Worm (Caenorhabditis elegans): ENCODE data around the gene F55D1.1.

F55D1.1 gene

DNA sequence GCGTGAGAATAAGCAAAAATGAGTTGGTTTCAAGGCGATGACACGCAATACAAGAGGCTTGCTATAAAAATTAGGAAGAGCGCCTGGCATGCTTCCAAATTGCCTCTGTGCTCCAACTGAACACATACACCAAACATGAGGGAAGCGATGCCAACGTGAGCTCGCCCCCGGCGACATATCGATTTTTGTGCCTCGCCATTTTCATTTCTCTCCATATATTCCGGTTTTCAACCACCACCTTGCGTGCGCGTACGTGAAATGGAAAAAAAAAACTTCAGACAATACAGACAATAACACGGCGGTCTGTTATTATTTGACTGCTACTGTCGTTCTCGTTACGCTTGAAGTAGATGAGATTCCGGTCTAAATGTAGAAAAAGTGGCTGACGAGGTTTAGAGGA, 18.3 kb downstream of the F55D1.1 start:
- TF ChIP-seq pax-1 (tag; optimal IDR thresholded peaks at IDR 0.05) (no peak), ceh-24 (tag; optimal IDR thresholded peaks at IDR 0.05) (no peak), fax-1 (tag; optimal IDR thresholded peaks at IDR 0.05) (no peak), lin-11 (tag; optimal IDR thresholded peaks at IDR 0.05) (no peak), ceh-48 (tag; optimal IDR thresholded peaks at IDR 0.05) (peak; percentile 75), npax-4 (tag; optimal IDR thresholded peaks at IDR 0.05) (no peak), tbx-2 (tag; optimal IDR thresholded peaks at IDR 0.05) (no peak), unc-42 (tag; optimal IDR thresholded peaks at IDR 0.05) (no peak), ceh-31 (tag; optimal IDR thresholded peaks at IDR 0.05) (peak; percentile 24)

DNA sequence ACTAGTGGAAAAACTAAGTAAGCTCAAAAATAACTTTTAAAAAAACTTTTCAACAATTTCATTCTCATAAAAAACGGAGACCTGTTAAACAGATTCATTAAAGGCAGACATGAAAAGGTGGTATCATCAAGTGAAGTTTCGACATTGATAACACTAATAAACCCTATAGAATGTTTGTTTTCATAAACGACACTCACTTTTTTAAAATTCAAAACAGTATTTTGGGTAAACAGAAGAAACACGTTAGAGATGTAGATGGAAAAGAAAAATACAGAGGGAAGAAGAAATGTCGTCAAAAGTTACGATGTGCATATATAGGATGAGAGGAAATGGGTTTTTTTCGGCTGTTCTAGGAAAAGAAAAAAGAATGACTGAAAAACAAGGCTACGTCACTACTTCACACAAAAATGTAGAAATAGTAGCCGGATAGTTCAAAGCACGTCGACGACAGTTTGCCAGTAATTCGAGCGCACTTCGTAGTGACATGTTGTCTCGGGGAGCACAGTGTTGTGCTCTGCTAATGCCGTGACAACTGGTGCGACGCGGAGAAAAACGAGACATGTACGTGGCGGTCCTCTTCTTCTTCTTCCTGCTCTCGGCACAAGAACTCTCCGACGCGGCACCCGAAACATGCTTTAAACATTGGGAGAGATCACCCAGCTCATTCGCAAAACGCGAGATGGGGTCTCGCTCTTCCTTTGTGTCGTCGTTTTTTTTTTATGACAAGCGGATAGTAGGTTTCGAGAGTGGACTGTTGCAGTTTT, 19.7 kb downstream of the F55D1.1 start:
- TF ChIP-seq unc-3 (GFP tag; conservative IDR thresholded peaks at IDR 0.05) (no peak), unc-3 (tag; optimal IDR thresholded peaks at IDR 0.05) (no peak), ceh-18 (tag; optimal IDR thresholded peaks at IDR 0.05) (peak; percentile 44)

DNA sequence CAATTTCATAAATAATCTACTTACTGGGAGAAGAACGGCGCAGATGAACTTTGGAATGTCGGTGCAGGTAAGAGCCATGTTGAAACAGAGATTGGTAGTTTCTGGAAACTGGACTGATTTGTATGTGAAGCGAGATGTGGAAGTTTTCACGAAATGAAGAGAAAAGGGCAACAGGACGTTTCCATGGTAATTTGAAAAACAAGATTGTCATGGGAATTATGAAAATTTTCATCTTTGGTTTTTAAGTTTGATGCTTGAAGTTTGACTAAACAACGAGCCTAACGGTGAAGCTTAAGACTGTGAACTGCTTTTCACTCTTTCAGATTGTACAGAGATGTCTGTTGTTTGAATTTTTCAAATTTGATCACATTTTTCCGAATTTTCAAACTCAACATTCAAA, 22.6 kb downstream of the F55D1.1 start, which contains the start of gene T23F2.3:
TSS of gene T23F2.3 (minus strand) at position 101 of the 400 bp plus-strand sequence.
- TF ChIP-seq pag-3 (tag; optimal IDR thresholded peaks at IDR 0.05; ENCODE audit: borderline replicate concordance) = no peak
- no peak for TF ChIP-seq fax-1 (tag; optimal IDR thresholded peaks at IDR 0.05)
- TF ChIP-seq ceh-30 (tag; optimal IDR thresholded peaks at IDR 0.05) = no peak
- no peak for TF ChIP-seq eyg-1 (tag; optimal IDR thresholded peaks at IDR 0.05)
- no peak for TF ChIP-seq madf-2 (tag; optimal IDR thresholded peaks at IDR 0.05)
- no peak for TF ChIP-seq hlh-6 (tag; optimal IDR thresholded peaks at IDR 0.05)
- TF ChIP-seq ama-1 (optimal IDR thresholded peaks at IDR 0.05) = no peak
- no peak for TF ChIP-seq ref-2 (tag; optimal IDR thresholded peaks at IDR 0.05)
- no peak for TF ChIP-seq ceh-18 (tag; optimal IDR thresholded peaks at IDR 0.05)
- no peak for TF ChIP-seq pros-1 (tag; optimal IDR thresholded peaks at IDR 0.05)
- no peak for TF ChIP-seq gmeb-2 (tag; optimal IDR thresholded peaks at IDR 0.05)
- no peak for TF ChIP-seq elt-4 (tag; optimal IDR thresholded peaks at IDR 0.05)
- no peak for TF ChIP-seq Y22D7AL.16 (tag; optimal IDR thresholded peaks at IDR 0.05)
- no peak for TF ChIP-seq ceh-22 (tag; optimal IDR thresholded peaks at IDR 0.05)
- TF ChIP-seq ttx-3 (tag; optimal IDR thresholded peaks at IDR 0.05) = no peak
- no peak for TF ChIP-seq unc-86 (tag; optimal IDR thresholded peaks at IDR 0.05)
- no peak for TF ChIP-seq lin-11 (tag; optimal IDR thresholded peaks at IDR 0.05)

DNA sequence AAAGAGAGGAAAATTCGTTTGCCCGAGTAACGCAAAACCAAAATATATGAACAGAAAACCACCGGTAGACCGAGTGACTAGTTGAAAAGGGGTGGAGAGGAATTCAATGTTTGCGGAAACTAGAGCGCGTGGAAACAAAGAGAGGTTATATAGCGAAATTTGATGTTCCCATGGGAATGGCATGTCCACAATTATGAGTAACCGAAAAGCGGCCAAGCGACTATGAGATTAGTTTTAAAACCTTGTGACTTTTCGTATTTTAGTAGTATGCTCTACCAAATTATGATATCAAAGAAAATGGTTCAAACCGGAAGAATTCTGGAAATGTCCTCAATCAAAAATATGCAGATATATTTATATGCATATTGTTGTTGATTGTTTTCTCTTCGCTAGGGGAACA, 23.1 kb downstream of the F55D1.1 start:
- TF ChIP-seq ama-1 (optimal IDR thresholded peaks at IDR 0.05) (no peak), unc-3 (GFP tag; conservative IDR thresholded peaks at IDR 0.05) (no peak), unc-3 (tag; optimal IDR thresholded peaks at IDR 0.05) (peak; percentile 51)

DNA sequence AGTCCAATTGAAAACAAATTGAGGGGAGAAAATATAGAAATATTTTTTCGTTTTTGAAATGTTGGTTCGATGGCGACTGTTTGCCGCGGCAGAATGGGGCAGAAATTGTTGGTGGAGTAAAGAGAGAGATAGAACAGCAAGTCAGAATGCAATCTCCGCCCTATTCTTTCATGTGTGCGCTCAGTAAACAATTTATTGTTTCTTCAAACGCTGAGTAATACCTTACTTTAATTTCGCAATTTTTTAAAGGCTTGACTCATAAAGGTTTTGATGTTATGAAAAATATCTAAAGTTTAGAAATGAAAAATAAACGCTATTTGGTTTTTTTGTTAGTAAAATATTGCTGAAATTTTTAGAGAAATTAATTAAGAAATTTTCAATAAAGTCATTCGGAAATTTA, 24.7 kb downstream of the F55D1.1 start:
- no peak for TF ChIP-seq ceh-24 (tag; optimal IDR thresholded peaks at IDR 0.05)
- no peak for TF ChIP-seq che-1 (tag; optimal IDR thresholded peaks at IDR 0.05)
- no peak for TF ChIP-seq dve-1 (tag; optimal IDR thresholded peaks at IDR 0.05)
- no peak for TF ChIP-seq ama-1 (optimal IDR thresholded peaks at IDR 0.05)
- no peak for TF ChIP-seq ceh-18 (tag; optimal IDR thresholded peaks at IDR 0.05)
- no peak for TF ChIP-seq tbx-2 (tag; optimal IDR thresholded peaks at IDR 0.05)
- no peak for TF ChIP-seq ceh-45 (GFP tag; IDR thresholded peaks at IDR 0.05)
- TF ChIP-seq Y22D7AL.16 (tag; optimal IDR thresholded peaks at IDR 0.05) = no peak
- no peak for TF ChIP-seq ttx-3 (tag; optimal IDR thresholded peaks at IDR 0.05)
- TF ChIP-seq pag-3 (tag; optimal IDR thresholded peaks at IDR 0.05; ENCODE audit: borderline replicate concordance) = no peak
- no peak for TF ChIP-seq lim-6 (tag; optimal IDR thresholded peaks at IDR 0.05)
- TF ChIP-seq unc-55 (GFP tag; optimal IDR thresholded peaks at IDR 0.05) = no peak
- TF ChIP-seq ceh-9 (tag; optimal IDR thresholded peaks at IDR 0.05) = no peak
- no peak for TF ChIP-seq odd-2 (tag; optimal IDR thresholded peaks at IDR 0.05)
- TF ChIP-seq pha-4 (tag; optimal IDR thresholded peaks at IDR 0.05) = no peak
- TF ChIP-seq T23F11.4 (GFP tag; optimal IDR thresholded peaks at IDR 0.05) = no peak
